Worm (Caenorhabditis elegans): ENCODE results near the gene R07E4.1.
A peak's percentile ranks its signal among the peaks of the same experiment; 100 is the strongest.

- TF ChIP-seq nhr-76 (tag; optimal IDR thresholded peaks at IDR 0.05) (no peak), ceh-82 (tag; optimal IDR thresholded peaks at IDR 0.05) (no peak), pha-4 (GFP tag; IDR thresholded peaks at IDR 0.05) (no peak), pha-4 (tag; optimal IDR thresholded peaks at IDR 0.05) (no peak), unc-62 (GFP tag; optimal IDR thresholded peaks at IDR 0.05 in 1 of 2) (peak in 1 of 2 experiments; percentile 44), unc-62 (tag; optimal IDR thresholded peaks at IDR 0.05) (no peak), snpc-4 (tag; optimal IDR thresholded peaks at IDR 0.05) (no peak), dpl-1 (GFP tag; optimal IDR thresholded peaks at IDR 0.05) (no peak), ceh-62 (tag; optimal IDR thresholded peaks at IDR 0.05) (no peak), nhr-48 (tag; optimal IDR thresholded peaks at IDR 0.05) (no peak), lin-39 (tag; optimal IDR thresholded peaks at IDR 0.05) (no peak), nhr-25 (tag; optimal IDR thresholded peaks at IDR 0.05; ENCODE audit: borderline replicate concordance, insufficient read depth) (no peak), ama-1 (optimal IDR thresholded peaks at IDR 0.05) (no peak), madf-9 (GFP tag; conservative IDR thresholded peaks at IDR 0.05) (no peak), ctbp-1 (GFP tag; IDR thresholded peaks at IDR 0.05) (no peak)
Observed at ce11 chrX:5958815-5959214, at the start of gene R07E4.1.

All from whole organism, L4 larva.